Fruit fly (Drosophila melanogaster) whole organism, adult: ENCODE data around the gene Gba1b.

ENCODE experiments used
- CG12768 ChIP-seq: fragments of 200-800 bp; sonication (Bioruptor generic); optimal IDR thresholded peaks from 2 replicates; lab custom pipeline; 2017; ENCODE audit warnings: missing biosample characterization, missing genetic modification characterization, mild to moderate bottlenecking, moderate library complexity, missing genetic modification reagents
- CG14711 ChIP-seq: fragments of 200-800 bp; sonication (Bioruptor generic); optimal IDR thresholded peaks from 2 replicates; lab custom pipeline; 2018; ENCODE audit warnings: missing biosample characterization, mild to moderate bottlenecking, missing genetic modification characterization, moderate library complexity
- Hr96 ChIP-seq: fragments of 200-800 bp; sonication (Bioruptor generic); optimal IDR thresholded peaks from 2 replicates; lab custom pipeline; 2016; ENCODE audit warnings: missing biosample characterization, missing genetic modification characterization
- Mnt ChIP-seq: fragments of 200-800 bp; sonication (Bioruptor generic); optimal IDR thresholded peaks from 2 replicates; lab custom pipeline; 2016; ENCODE audit warnings: missing biosample characterization, mild to moderate bottlenecking, missing genetic modification characterization
- bab1 ChIP-seq: fragments of 200-800 bp; sonication (Bioruptor generic); optimal IDR thresholded peaks from 3 replicates; lab custom pipeline; 2019; ENCODE audit warnings: missing biosample characterization, mild to moderate bottlenecking, missing genetic modification characterization, moderate library complexity
- cic ChIP-seq: fragments of 200-800 bp; sonication (Bioruptor generic); optimal IDR thresholded peaks from 2 replicates; lab custom pipeline; 2017; ENCODE audit warnings: missing biosample characterization, mild to moderate bottlenecking, missing genetic modification characterization, moderate library complexity
- cnc ChIP-seq, 2 experiments: fragments of >200 bp; optimal IDR thresholded peaks; 2 replicates each; lab custom pipeline; 2017
- ovo ChIP-seq: fragments of 200-800 bp; sonication (Bioruptor generic); optimal IDR thresholded peaks from 2 replicates; lab custom pipeline; 2016; ENCODE audit warnings: missing biosample characterization, missing genetic modification characterization
- pad ChIP-seq: fragments of 200-800 bp; sonication (Bioruptor generic); optimal IDR thresholded peaks from 3 replicates; lab custom pipeline; 2017; ENCODE audit warnings: missing biosample characterization, missing genetic modification characterization, mild to moderate bottlenecking, moderate library complexity, missing genetic modification reagents
- tj ChIP-seq: fragments of 200-800 bp; sonication (Bioruptor generic); optimal IDR thresholded peaks from 3 replicates; lab custom pipeline; 2017; ENCODE audit warnings: missing biosample characterization, mild to moderate bottlenecking, missing genetic modification characterization, moderate library complexity

DNA sequence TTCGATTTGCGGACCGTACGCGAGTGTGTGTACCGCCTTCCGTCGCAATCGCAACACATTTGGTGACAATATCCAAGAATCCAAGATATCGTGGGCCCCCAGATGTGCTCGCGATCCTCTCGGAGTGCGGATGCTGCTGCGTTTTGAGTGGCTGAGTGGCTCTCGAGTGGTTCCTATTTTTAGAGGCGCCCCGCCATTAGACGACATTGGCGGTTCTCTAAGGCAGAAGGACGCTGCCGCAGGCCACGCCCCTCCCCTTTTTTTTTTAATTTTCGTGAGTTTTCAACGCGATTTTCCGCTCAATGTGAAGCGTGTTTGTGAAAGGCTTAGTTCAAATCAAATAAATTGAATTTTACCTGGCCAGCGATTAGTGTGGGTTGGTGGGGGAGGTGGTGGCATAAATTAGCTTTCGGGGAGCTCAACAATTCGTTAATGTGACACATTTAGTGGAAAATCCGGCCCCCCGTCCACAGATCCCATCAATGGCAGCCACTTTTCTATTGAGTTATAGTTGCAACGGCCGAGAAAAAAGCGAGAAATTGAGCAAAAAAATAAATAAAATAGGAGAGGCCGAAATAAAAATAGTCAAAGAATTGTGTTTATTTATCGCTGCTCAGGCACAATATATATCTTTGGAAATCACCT is 13.8 kb downstream of the Gba1b start, which contains the start of gene nau:
- TF ChIP-seq cnc (optimal IDR thresholded peaks at IDR 0.05; lab: Kevin White, UChicago) = no peak
- TF ChIP-seq cic = no peak
- TF ChIP-seq CG12768 (GFP tag; lab: Kevin White, UChicago) = no peak
- no peak for TF ChIP-seq ovo (GFP tag; lab: Kevin White, UChicago)
- no peak for TF ChIP-seq tj (GFP tag; lab: Kevin White, UChicago)
- no peak for TF ChIP-seq bab1 (GFP tag; lab: Kevin White, UChicago)
- no peak for TF ChIP-seq CG14711 (tag; lab: Kevin White, UChicago)
- TF ChIP-seq Hr96 (GFP tag; lab: Kevin White, UChicago) = no peak
- no peak for TF ChIP-seq pad (GFP tag; lab: Kevin White, UChicago)
- TF ChIP-seq Mnt (GFP tag; lab: Kevin White, UChicago) = no peak
